Worm (Caenorhabditis elegans) whole organism, L4 larva: ENCODE measurements around the gene B0524.2.

Experiments
- D1046.2 ChIP-seq: fragments of 200-800 bp; sonication (Bioruptor generic); IDR thresholded peaks from 2 replicates; pipeline ENCODE4 v1.3.6; 2022; ENCODE audit warnings: missing genetic modification characterization, missing compliant biosample characterization
- F26F4.8 ChIP-seq: fragments of 200-800 bp; sonication (Bioruptor generic); conservative IDR thresholded peaks from 2 replicates; pipeline ENCODE4 v1.3.6; 2022; ENCODE audit warnings: missing genetic modification characterization, missing compliant biosample characterization
- T20F7.1 ChIP-seq: fragments of 200-800 bp; sonication (Bioruptor generic); optimal IDR thresholded peaks from 2 replicates; lab custom pipeline; 2018; ENCODE audit warnings: mild to moderate bottlenecking, missing genetic modification characterization, missing compliant biosample characterization
- Y75B8A.6 ChIP-seq: fragments of 200-800 bp; sonication (Bioruptor generic); IDR thresholded peaks from 2 replicates; pipeline ENCODE4 v1.3.6; 2022; ENCODE audit warnings: missing genetic modification reagents, missing genetic modification characterization, missing compliant biosample characterization
- aha-1 ChIP-seq: fragments of 150-350 bp; peaks from one replicate; lab custom pipeline; 2014; ENCODE audit warnings: missing biosample characterization, missing genetic modification characterization
- ceh-32 ChIP-seq: sonication (generic microtip); optimal IDR thresholded peaks from 2 replicates; lab custom pipeline; 2016; ENCODE audit warnings: mild to moderate bottlenecking, missing genetic modification characterization, missing compliant biosample characterization; ENCODE audit not compliant: poor library complexity
- ceh-44 ChIP-seq: fragments of 200-800 bp; sonication (Bioruptor generic); IDR thresholded peaks from 2 replicates; pipeline ENCODE4 v1.3.6; 2022; ENCODE audit warnings: missing genetic modification reagents, missing genetic modification characterization, missing compliant biosample characterization
- dmd-6 ChIP-seq: fragments of 200-800 bp; sonication (Bioruptor generic); IDR thresholded peaks from 2 replicates; pipeline ENCODE4 v1.3.6; 2022; ENCODE audit warnings: missing genetic modification reagents, missing genetic modification characterization, missing compliant biosample characterization
- dmd-8 ChIP-seq: fragments of 200-800 bp; sonication (Bioruptor generic); IDR thresholded peaks from 2 replicates; pipeline ENCODE4 v1.3.6; 2022; ENCODE audit warnings: missing genetic modification characterization, missing compliant biosample characterization
- hif-1 ChIP-seq, 2 experiments: sonication (generic microtip); optimal IDR thresholded peaks; 2 replicates each; lab custom pipeline; 2016 to 2017; ENCODE audit warnings: missing compliant biosample characterization in 2 of 2, missing genetic modification characterization in 2 of 2, missing genetic modification reagents in 2 of 2, missing genotype in 2 of 2, mild to moderate bottlenecking in 1 of 2
- lim-7 ChIP-seq: fragments of 200-800 bp; sonication (Bioruptor generic); IDR thresholded peaks from 2 replicates; pipeline ENCODE4 v1.3.6; 2022; ENCODE audit warnings: missing genetic modification characterization, missing compliant biosample characterization
- lin-13 ChIP-seq: fragments of 150-350 bp; optimal IDR thresholded peaks from 2 replicates; lab custom pipeline; 2014; ENCODE audit warnings: missing biosample characterization, missing genetic modification reagents, missing genetic modification characterization
- lin-38 ChIP-seq: fragments of 200-800 bp; sonication (Bioruptor generic); IDR thresholded peaks from 2 replicates; pipeline ENCODE4 v1.3.6; 2022; ENCODE audit warnings: missing genetic modification reagents, missing genetic modification characterization, missing compliant biosample characterization
- lsy-2 ChIP-seq, 2 experiments: fragments of 150-350 bp in 1 of 2; sonication (generic microtip) in 1 of 2; optimal IDR thresholded peaks; 2 replicates each; lab custom pipeline; 2014 to 2017; ENCODE audit warnings: missing biosample characterization in 2 of 2, missing genetic modification characterization in 2 of 2
- mxl-2 ChIP-seq: fragments of 200-800 bp; sonication (Bioruptor generic); conservative IDR thresholded peaks from 2 replicates; pipeline ENCODE4 v1.3.6; 2022; ENCODE audit warnings: missing genetic modification reagents, missing genetic modification characterization, missing compliant biosample characterization
- mxl-3 ChIP-seq: fragments of 200-800 bp; sonication (Bioruptor generic); optimal IDR thresholded peaks from 2 replicates; lab custom pipeline; 2018; ENCODE audit warnings: mild to moderate bottlenecking, missing genetic modification characterization, missing compliant biosample characterization
- nhr-25 ChIP-seq: sonication (generic microtip); optimal IDR thresholded peaks from 2 replicates; lab custom pipeline; 2017; ENCODE audit warnings: missing genetic modification characterization, mild to moderate bottlenecking, missing compliant biosample characterization, antibody characterized with exemption, moderate library complexity, borderline replicate concordance; ENCODE audit not compliant: insufficient read depth
- nhr-48 ChIP-seq: sonication (generic microtip); optimal IDR thresholded peaks from 2 replicates; lab custom pipeline; 2016; ENCODE audit warnings: mild to moderate bottlenecking, missing genetic modification characterization, missing compliant biosample characterization
- set-16 ChIP-seq: fragments of 200-800 bp; sonication (Bioruptor generic); IDR thresholded peaks from 2 replicates; pipeline ENCODE4 v1.3.6; 2022; ENCODE audit warnings: missing genetic modification reagents, missing genetic modification characterization, missing compliant biosample characterization
- spr-1 ChIP-seq: sonication (generic microtip); optimal IDR thresholded peaks from 2 replicates; lab custom pipeline; 2016; ENCODE audit warnings: mild to moderate bottlenecking, missing genetic modification characterization, missing compliant biosample characterization
- spr-3 ChIP-seq: fragments of 200-800 bp; sonication (Bioruptor generic); optimal IDR thresholded peaks from 2 replicates; lab custom pipeline; 2018; ENCODE audit warnings: mild to moderate bottlenecking, missing genetic modification characterization, missing compliant biosample characterization
- tag-97 ChIP-seq: fragments of 200-800 bp; sonication (Bioruptor generic); IDR thresholded peaks from 2 replicates; pipeline ENCODE4 v1.3.6; 2022; ENCODE audit warnings: missing genetic modification characterization, missing compliant biosample characterization
- unc-130 ChIP-seq: sonication (generic microtip); optimal IDR thresholded peaks from 2 replicates; lab custom pipeline; 2016; ENCODE audit warnings: missing genetic modification reagents, missing genetic modification characterization, missing compliant biosample characterization
- unc-62 ChIP-seq, 3 experiments: fragments of 150-350 bp in 1 of 3; sonication (generic microtip); optimal IDR thresholded peaks in 2 of 3; peaks in 1 of 3; 1 replicate in 1 of 3; 2 replicates in 2 of 3; lab custom pipeline; 2014 to 2017; ENCODE audit warnings: missing biosample characterization in 3 of 3, missing genetic modification characterization in 3 of 3, missing genetic modification reagents in 3 of 3, missing genotype in 1 of 3
- zfp-3 ChIP-seq: fragments of 200-800 bp; sonication (Bioruptor generic); conservative IDR thresholded peaks from 2 replicates; pipeline ENCODE4 v1.3.6; 2022; ENCODE audit warnings: missing genetic modification reagents, missing genetic modification characterization, missing compliant biosample characterization
- zip-2 ChIP-seq: fragments of 150-350 bp; optimal IDR thresholded peaks from 2 replicates; lab custom pipeline; 2014; ENCODE audit warnings: missing biosample characterization, missing genetic modification characterization

The B0524.2 gene

ce11 chrIII:1926456-1926855 is 32.6 kb downstream of the B0524.2 start (continued):
- peak; percentile 89 for TF ChIP-seq nhr-25 (tag; lab: Kevin White, UChicago)
- TF ChIP-seq zfp-3 (GFP tag; lab: Robert Waterston, UW): peak; percentile 77
- no peak for TF ChIP-seq T20F7.1

- TF ChIP-seq lsy-2 (tag; optimal IDR thresholded peaks at IDR 0.05; lab: Kevin White, UChicago) (peak in 1 of 2 experiments; percentile 2), zip-2 (tag; lab: Kevin White, UChicago) (no peak), spr-3 (no peak), unc-62 (GFP tag; optimal IDR thresholded peaks at IDR 0.05 in 1 of 2; lab: Kevin White, UChicago) (peak in 1 of 2 experiments; percentile 62), unc-62 (tag; optimal IDR thresholded peaks at IDR 0.05; lab: Kevin White, UChicago) (no peak), ceh-32 (tag; lab: Kevin White, UChicago) (no peak), lin-13 (GFP tag; lab: Kevin White, UChicago) (peak; percentile 5), D1046.2 (GFP tag; lab: Robert Waterston, UW) (no peak), F26F4.8 (GFP tag; lab: Robert Waterston, UW) (no peak), lin-38 (GFP tag; lab: Robert Waterston, UW) (no peak)
Measured at ce11 chrIII:1927230-1927629, 33.4 kb downstream of the B0524.2 start.

- TF ChIP-seq Y75B8A.6 (GFP tag; lab: Robert Waterston, UW) (no peak), lsy-2 (tag; optimal IDR thresholded peaks at IDR 0.05; lab: Kevin White, UChicago) (peak in 1 of 2 experiments; percentile 36), dmd-6 (GFP tag; lab: Robert Waterston, UW) (no peak), set-16 (GFP tag; lab: Robert Waterston, UW) (peak; percentile 75), dmd-8 (GFP tag; lab: Robert Waterston, UW) (no peak), aha-1 (peak; percentile 17), nhr-25 (tag; lab: Kevin White, UChicago) (no peak), spr-1 (tag; lab: Kevin White, UChicago) (no peak)
- TF ChIP-seq, all 104 proteins: peak for 3
Measured at ce11 chrIII:1928741-1929499, 35.1 kb downstream of the B0524.2 start.

- 0 out of 2 replicates have a peak, but pooled peaks have one; percentile 34 for TF ChIP-seq lim-7 (GFP tag; lab: Robert Waterston, UW)
- TF ChIP-seq aha-1: peak; percentile 89
- no peak for TF ChIP-seq tag-97
- TF ChIP-seq set-16 (GFP tag; lab: Robert Waterston, UW): peak; percentile 95
Measured at ce11 chrIII:1930714-1931273, 36.9 kb downstream of the B0524.2 start.

- TF ChIP-seq lin-13 (GFP tag; lab: Kevin White, UChicago) (peak; percentile 36), nhr-48 (no peak)
- TF ChIP-seq, all 104 proteins: peak for 1
Measured at ce11 chrIII:1931509-1931908, 37.7 kb downstream of the B0524.2 start.

ce11 chrIII:1932018-1932417 is 38.2 kb downstream of the B0524.2 start:
- TF ChIP-seq mxl-3 (GFP tag; lab: Kevin White, UChicago) (no peak), set-16 (GFP tag; lab: Robert Waterston, UW) (peak; percentile 93)

- TF ChIP-seq unc-130 (GFP tag; lab: Kevin White, UChicago) (no peak), ceh-44 (GFP tag; lab: Robert Waterston, UW) (no peak), aha-1 (peak; percentile 52), hif-1 (tag; optimal IDR thresholded peaks at IDR 0.05; lab: Kevin White, UChicago) (no peak), mxl-2 (GFP tag; lab: Robert Waterston, UW) (no peak), set-16 (GFP tag; lab: Robert Waterston, UW) (peak; percentile 84), lim-7 (GFP tag; lab: Robert Waterston, UW) (no peak)
Measured at ce11 chrIII:1934141-1934540, 40.3 kb downstream of the B0524.2 start.
